Worm (Caenorhabditis elegans) whole organism, early embryonic: ENCODE measurements around the gene Y81B9A.1.

Experiments used
- B0310.2 ChIP-seq: sonication (generic microtip); optimal IDR thresholded peaks from 2 replicates; lab custom pipeline; 2016; ENCODE audit warnings: mild to moderate bottlenecking, missing genetic modification characterization, missing compliant biosample characterization
- F13C5.2 ChIP-seq: sonication (generic microtip); optimal IDR thresholded peaks from 2 replicates; lab custom pipeline; 2017; ENCODE audit warnings: mild to moderate bottlenecking, missing genetic modification characterization, inconsistent platforms, missing compliant biosample characterization
- aly-1 ChIP-seq: sonication (generic microtip); optimal IDR thresholded peaks from 2 replicates; lab custom pipeline; 2016; ENCODE audit warnings: missing genetic modification characterization, missing compliant biosample characterization
- ama-1 ChIP-seq: fragments of 150-350 bp; optimal IDR thresholded peaks from 2 replicates; lab custom pipeline; 2014
- ceh-13 ChIP-seq: fragments of 200-800 bp; sonication (Bioruptor generic); optimal IDR thresholded peaks from 2 replicates; lab custom pipeline; 2018; ENCODE audit warnings: mild to moderate bottlenecking, missing genetic modification characterization, missing compliant biosample characterization
- ceh-36 ChIP-seq: sonication (generic microtip); optimal IDR thresholded peaks from 2 replicates; lab custom pipeline; 2016; ENCODE audit warnings: missing genetic modification characterization, inconsistent platforms, missing compliant biosample characterization
- ets-7 ChIP-seq: sonication (generic microtip); optimal IDR thresholded peaks from 2 replicates; lab custom pipeline; 2016; ENCODE audit warnings: missing genotype, missing genetic modification characterization, missing compliant biosample characterization
- flt-1 ChIP-seq: fragments of 200-800 bp; sonication (Bioruptor generic); IDR thresholded peaks from 2 replicates; pipeline ENCODE4 v1.3.6; 2022; ENCODE audit warnings: missing genetic modification characterization, missing compliant biosample characterization
- hmbx-1 ChIP-seq: sonication (generic microtip); optimal IDR thresholded peaks from 2 replicates; lab custom pipeline; 2016; ENCODE audit warnings: mild to moderate bottlenecking, missing genetic modification characterization, missing compliant biosample characterization
- hmg-4 ChIP-seq: fragments of 200-800 bp; sonication (Bioruptor generic); optimal IDR thresholded peaks from 2 replicates; lab custom pipeline; 2018; ENCODE audit warnings: mild to moderate bottlenecking, missing genetic modification characterization, missing compliant biosample characterization
- hnd-1 ChIP-seq: sonication (generic microtip); optimal IDR thresholded peaks from 2 replicates; lab custom pipeline; 2016; ENCODE audit warnings: missing genetic modification characterization, missing compliant biosample characterization
- pes-1 ChIP-seq: fragments of 200-800 bp; sonication (Bioruptor generic); IDR thresholded peaks from 2 replicates; pipeline ENCODE4 v1.3.6; 2022; ENCODE audit warnings: missing genetic modification reagents, missing genetic modification characterization, missing compliant biosample characterization
- scrt-1 ChIP-seq: fragments of 200-800 bp; sonication (Bioruptor generic); IDR thresholded peaks from 2 replicates; pipeline ENCODE4 v1.3.6; 2022; ENCODE audit warnings: missing genetic modification characterization, missing compliant biosample characterization
- sea-1 ChIP-seq: fragments of 200-800 bp; sonication (Bioruptor generic); conservative IDR thresholded peaks from 2 replicates; pipeline ENCODE4 v1.3.6; 2022; ENCODE audit warnings: missing genetic modification characterization, missing compliant biosample characterization
- tbx-11 ChIP-seq: fragments of 200-800 bp; sonication (Bioruptor generic); IDR thresholded peaks from 2 replicates; pipeline ENCODE4 v1.3.6; 2022; ENCODE audit warnings: missing genetic modification characterization, missing compliant biosample characterization
- tbx-37 ChIP-seq: fragments of 200-800 bp; sonication (Bioruptor generic); conservative IDR thresholded peaks from 2 replicates; pipeline ENCODE4 v1.3.6; 2022; ENCODE audit warnings: missing genetic modification reagents, missing genetic modification characterization, missing compliant biosample characterization
- tra-4 ChIP-seq: sonication (generic microtip); optimal IDR thresholded peaks from 2 replicates; lab custom pipeline; 2017; ENCODE audit warnings: missing genetic modification characterization, missing compliant biosample characterization

The Y81B9A.1 gene

DNA sequence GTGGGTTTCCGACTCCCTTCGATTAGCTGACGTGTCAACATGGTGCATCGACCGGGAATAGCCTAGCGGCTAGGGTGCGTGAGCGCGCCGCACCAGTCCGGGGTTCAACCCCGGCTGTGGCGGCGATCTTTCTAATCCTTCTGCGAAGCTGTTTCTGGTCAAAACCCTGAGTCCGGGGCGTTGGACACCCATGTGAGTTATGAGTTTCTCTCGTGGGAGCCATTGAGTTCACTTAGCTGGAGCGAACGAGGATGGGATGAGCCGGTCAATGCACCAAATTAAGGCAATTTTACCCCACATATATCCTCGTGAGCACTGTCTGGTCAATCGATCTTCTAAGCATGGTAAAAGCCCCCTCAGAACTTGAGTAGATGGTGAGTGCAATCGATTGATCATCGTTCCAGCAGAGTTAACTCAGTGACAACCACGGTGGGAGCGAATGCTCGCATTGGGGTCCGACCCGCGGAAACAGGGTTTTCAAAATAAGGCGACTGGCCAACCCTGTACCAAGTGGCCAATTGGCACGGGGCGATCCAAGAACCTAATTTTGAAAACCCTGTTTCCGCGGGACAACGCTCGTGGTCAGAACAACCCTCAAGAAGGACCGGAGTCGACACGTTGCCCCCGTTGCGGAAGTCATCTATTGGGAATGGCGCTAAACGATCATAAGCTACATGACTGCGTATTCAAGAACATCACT, at the start of gene Y81B9A.1:
TSS of gene Y81B9A.1 (plus strand) at position 650 of the 700 bp plus-strand sequence.
- TF ChIP-seq sea-1 (GFP tag; lab: Robert Waterston, UW) (no peak), hmbx-1 (tag; lab: Kevin White, UChicago) (no peak), flt-1 (GFP tag; lab: Robert Waterston, UW) (peak; percentile 26; the same call in 1 of the 2 replicates)

ce11 chrX:9145848-9146247, 46.4 kb upstream of the Y81B9A.1 start, which contains the start of gene B0563.5:
B0563.5 (plus strand) TSS chrX:9146148.
- TF ChIP-seq F13C5.2 (tag; lab: Kevin White, UChicago) (no peak), tra-4 (tag; lab: Kevin White, UChicago) (no peak), aly-1 (no peak), hnd-1 (no peak), tbx-11 (GFP tag; lab: Robert Waterston, UW) (no peak), sea-1 (GFP tag; lab: Robert Waterston, UW) (no peak)

DNA sequence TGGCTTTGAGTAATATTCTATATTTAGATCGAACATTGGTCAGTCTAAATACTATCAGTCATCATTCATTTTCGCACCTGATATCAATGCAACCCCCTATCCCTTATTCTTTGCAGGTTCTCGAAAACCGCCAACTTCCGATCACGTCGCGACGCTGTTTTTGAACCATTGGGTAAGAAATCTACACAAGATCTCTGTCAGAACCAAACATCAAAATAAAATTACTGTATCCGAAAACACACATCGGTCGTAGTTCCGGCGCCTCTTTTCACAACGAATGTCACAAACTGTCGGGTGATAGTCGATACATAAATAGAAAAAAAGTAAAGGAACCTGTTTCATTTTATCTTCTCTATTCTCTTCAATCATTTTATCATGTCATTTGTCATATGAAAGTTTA, 45.3 kb upstream of the Y81B9A.1 start:
- TF ChIP-seq B0310.2 (no peak), hnd-1 (no peak), ceh-36 (tag; lab: Kevin White, UChicago) (no peak), ceh-13 (GFP tag; lab: Kevin White, UChicago) (no peak), hmg-4 (GFP tag; lab: Kevin White, UChicago) (no peak), ets-7 (no peak)

DNA sequence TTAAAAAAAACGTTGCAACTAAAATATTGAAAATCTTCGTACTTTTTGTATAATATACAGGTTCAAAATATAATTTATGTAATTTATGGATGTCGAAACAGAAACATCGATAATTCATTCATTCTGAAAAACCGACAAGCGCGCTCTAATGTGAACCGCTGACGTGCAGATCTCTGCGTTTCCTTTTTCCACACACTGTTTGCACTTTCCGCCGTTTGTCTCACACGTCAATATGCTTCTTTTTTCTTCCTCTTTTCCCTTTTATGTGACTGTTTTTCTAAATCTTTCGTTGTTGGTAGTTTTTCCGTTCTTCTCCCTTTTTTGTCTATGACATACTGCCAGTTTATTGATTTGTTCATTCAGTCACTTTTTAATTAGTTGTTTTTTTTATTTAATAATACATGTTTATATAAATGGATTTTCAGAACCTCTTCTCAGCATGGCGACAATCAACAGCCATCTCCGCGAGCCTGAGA, 41.9 kb upstream of the Y81B9A.1 start, which contains the start of gene tmbi-4:
TSS of gene tmbi-4 (plus strand) at position 426 of the 476 bp plus-strand sequence.
- TF ChIP-seq sea-1 (GFP tag; lab: Robert Waterston, UW) (no peak), hmbx-1 (tag; lab: Kevin White, UChicago) (no peak)

DNA sequence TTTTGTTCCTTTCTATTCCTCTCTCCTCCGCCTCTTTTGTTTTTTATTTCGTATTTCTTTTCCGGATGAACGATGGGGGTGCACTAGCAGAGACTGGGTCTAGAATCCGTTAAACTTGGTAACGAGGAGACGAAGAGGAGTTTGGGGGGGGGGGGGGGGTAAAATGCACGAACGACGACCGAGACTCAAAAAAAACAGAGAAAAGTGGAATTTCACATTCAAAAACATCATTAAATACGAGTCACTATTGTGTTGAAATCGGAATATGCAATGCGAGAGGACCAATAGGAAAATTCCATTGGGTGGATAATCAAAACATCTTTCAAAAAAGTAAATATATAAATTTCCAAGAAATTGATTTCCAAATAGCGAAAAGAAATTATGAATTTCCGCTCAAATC, 38.0 kb upstream of the Y81B9A.1 start, which contains the start of gene B0563.7:
TSS of gene B0563.7 (minus strand) at position 101 of the 400 bp plus-strand sequence.
- TF ChIP-seq tbx-37, result no peak
- TF ChIP-seq ceh-13 (GFP tag; lab: Kevin White, UChicago), result no peak
- TF ChIP-seq B0310.2, result no peak
- TF ChIP-seq ets-7, result no peak
- TF ChIP-seq aly-1, result no peak
- TF ChIP-seq scrt-1, result no peak

DNA sequence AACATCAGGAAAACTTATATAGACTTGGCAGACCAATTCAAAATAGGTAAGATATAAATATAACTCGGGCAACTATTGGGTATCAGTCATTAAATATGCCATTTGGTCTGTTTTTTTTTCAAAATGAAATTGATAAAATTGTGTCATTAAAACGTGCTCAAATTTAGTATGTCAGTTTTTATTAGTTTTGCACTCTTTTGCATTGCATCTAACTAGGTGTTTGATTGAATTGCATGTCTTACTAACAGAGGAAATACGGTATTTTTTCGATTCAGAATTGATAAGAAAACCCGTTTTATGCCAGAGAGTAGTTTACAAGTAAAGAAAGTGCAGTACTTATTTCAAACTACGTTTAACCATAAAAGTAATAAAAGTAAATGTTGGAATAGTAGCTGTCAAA, 36.5 kb upstream of the Y81B9A.1 start:
- no peak for TF ChIP-seq tra-4 (tag; lab: Kevin White, UChicago)
- no peak for TF ChIP-seq ets-7

ce11 chrX:9161253-9161904, 30.9 kb upstream of the Y81B9A.1 start:
- no peak for TF ChIP-seq ets-7
- TF ChIP-seq sea-1 (GFP tag; lab: Robert Waterston, UW), result no peak
- TF ChIP-seq scrt-1, result no peak
- TF ChIP-seq ceh-13 (GFP tag; lab: Kevin White, UChicago), result no peak
- no peak for TF ChIP-seq tra-4 (tag; lab: Kevin White, UChicago)
- no peak for TF ChIP-seq hnd-1
- TF ChIP-seq aly-1, result no peak
- TF ChIP-seq hmg-4 (GFP tag; lab: Kevin White, UChicago), result no peak
- no peak for TF ChIP-seq hmbx-1 (tag; lab: Kevin White, UChicago)
- TF ChIP-seq tbx-37, result no peak
- TF ChIP-seq tbx-11 (GFP tag; lab: Robert Waterston, UW), result no peak
- TF ChIP-seq ceh-36 (tag; lab: Kevin White, UChicago), result no peak
- TF ChIP-seq flt-1 (GFP tag; lab: Robert Waterston, UW), result no peak
- no peak for TF ChIP-seq pes-1 (GFP tag; lab: Robert Waterston, UW)
- no peak for TF ChIP-seq ama-1 (lab: Kevin White, UChicago)
- TF ChIP-seq F13C5.2 (tag; lab: Kevin White, UChicago), result no peak

DNA sequence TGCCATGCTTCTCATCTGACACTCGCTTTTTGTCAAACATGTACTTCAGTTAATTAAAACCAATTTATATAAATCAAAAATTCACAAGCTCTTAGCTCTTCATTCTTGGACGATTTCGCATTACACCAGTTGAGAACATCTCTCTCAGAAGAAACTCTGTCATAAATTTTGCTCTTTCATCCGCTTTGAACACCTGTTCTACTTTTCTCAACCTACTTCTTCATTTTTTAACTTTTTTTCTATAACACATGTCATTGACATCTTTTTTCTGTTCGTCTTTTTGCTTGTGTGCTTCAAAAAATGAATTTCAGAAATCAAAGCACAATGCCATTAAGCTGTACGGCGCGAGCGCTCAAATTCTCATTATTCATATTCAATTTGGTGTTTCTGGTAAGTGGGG, 29.4 kb upstream of the Y81B9A.1 start, which contains the start of gene tsp-11:
TSS of gene tsp-11 (plus strand) at position 301 of the 400 bp plus-strand sequence.
- TF ChIP-seq ets-7 (no peak), tra-4 (tag; lab: Kevin White, UChicago) (no peak), aly-1 (no peak), ceh-13 (GFP tag; lab: Kevin White, UChicago) (no peak)

DNA sequence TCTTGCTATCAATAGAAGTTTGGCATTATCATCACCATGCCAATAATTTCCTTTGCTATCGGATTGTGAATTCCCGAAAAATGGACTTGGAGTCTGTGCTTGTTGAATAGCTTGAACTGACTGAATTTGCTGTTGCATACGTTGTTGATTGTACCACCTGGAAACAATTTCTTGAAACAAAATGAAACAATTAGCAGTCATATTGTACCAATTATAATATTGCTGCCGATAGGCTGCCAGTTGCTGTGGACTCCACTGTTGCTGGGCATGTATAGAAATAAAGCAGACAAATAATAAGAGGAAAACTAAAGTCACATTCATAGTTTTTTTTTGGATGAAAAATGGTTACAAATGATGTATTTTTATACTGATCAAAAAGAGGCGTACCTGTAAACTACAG, 25.3 kb upstream of the Y81B9A.1 start, which contains the start of gene B0563.10:
TSS of gene B0563.10 (minus strand) at position 325 of the 400 bp plus-strand sequence.
- no peak for TF ChIP-seq ets-7
- no peak for TF ChIP-seq scrt-1
- no peak for TF ChIP-seq sea-1 (GFP tag; lab: Robert Waterston, UW)
- TF ChIP-seq hmg-4 (GFP tag; lab: Kevin White, UChicago), result no peak
- no peak for TF ChIP-seq hmbx-1 (tag; lab: Kevin White, UChicago)
- TF ChIP-seq B0310.2, result no peak
- no peak for TF ChIP-seq hnd-1
- TF ChIP-seq ceh-36 (tag; lab: Kevin White, UChicago), result no peak
- TF ChIP-seq tra-4 (tag; lab: Kevin White, UChicago), result no peak
